Worm (Caenorhabditis elegans) whole organism, L2 larva: Measurements from ENCODE around the gene arrd-17.
A peak's percentile ranks its signal among the peaks of the same experiment; 100 is the strongest.

ENCODE experiments used
- C34F6.9 ChIP-seq: fragments of 150-350 bp; optimal IDR thresholded peaks from 2 replicates; lab custom pipeline; 2014; ENCODE audit warnings: missing biosample characterization, missing genetic modification characterization
- F13H6.1 ChIP-seq: sonication (generic microtip); optimal IDR thresholded peaks from 2 replicates; lab custom pipeline; 2016; ENCODE audit warnings: missing genetic modification characterization, missing compliant biosample characterization
- R02D3.7 ChIP-seq: fragments of 150-350 bp; optimal IDR thresholded peaks from 2 replicates; lab custom pipeline; 2014; ENCODE audit warnings: missing biosample characterization, missing genetic modification characterization
- alr-1 ChIP-seq: fragments of 150-350 bp; optimal IDR thresholded peaks from 2 replicates; lab custom pipeline; 2014; ENCODE audit warnings: missing biosample characterization, missing genetic modification characterization
- aly-2 ChIP-seq: fragments of 150-350 bp; optimal IDR thresholded peaks from 2 replicates; lab custom pipeline; 2014; ENCODE audit warnings: missing biosample characterization, missing genetic modification characterization
- ama-1 ChIP-seq: fragments of 150-350 bp; optimal IDR thresholded peaks from 2 replicates; lab custom pipeline; 2018; ENCODE audit warnings: inconsistent platforms
- ceh-16 ChIP-seq: fragments of 150-350 bp; optimal IDR thresholded peaks from 2 replicates; lab custom pipeline; 2014; ENCODE audit warnings: missing biosample characterization, missing genetic modification characterization
- ceh-82 ChIP-seq: fragments of 150-350 bp; optimal IDR thresholded peaks from 2 replicates; lab custom pipeline; 2014; ENCODE audit warnings: missing biosample characterization, missing genetic modification characterization
- crh-2 ChIP-seq: sonication (generic microtip); optimal IDR thresholded peaks from 2 replicates; lab custom pipeline; 2017; ENCODE audit warnings: missing biosample characterization, missing genetic modification characterization
- dmd-4 ChIP-seq: sonication (generic microtip); optimal IDR thresholded peaks from 2 replicates; lab custom pipeline; 2017; ENCODE audit warnings: missing biosample characterization, missing genetic modification characterization
- elt-1 ChIP-seq: fragments of 150-350 bp; optimal IDR thresholded peaks from 2 replicates; lab custom pipeline; 2014; ENCODE audit warnings: missing biosample characterization, missing genetic modification characterization
- elt-3 ChIP-seq: sonication (generic microtip); optimal IDR thresholded peaks from 2 replicates; lab custom pipeline; 2017; ENCODE audit warnings: missing biosample characterization, missing genetic modification characterization
- fos-1 ChIP-seq: fragments of 150-350 bp; optimal IDR thresholded peaks from 2 replicates; lab custom pipeline; 2014; ENCODE audit warnings: missing biosample characterization, missing genetic modification characterization
- gmeb-1 ChIP-seq: fragments of 150-350 bp; optimal IDR thresholded peaks from 2 replicates; lab custom pipeline; 2014; ENCODE audit warnings: missing biosample characterization, missing genetic modification characterization
- lin-11 ChIP-seq: fragments of 150-350 bp; sonication (generic microtip); optimal IDR thresholded peaks from 2 replicates; lab custom pipeline; 2014; ENCODE audit warnings: missing biosample characterization, missing genetic modification characterization, inconsistent platforms, mixed read lengths
- lin-13 ChIP-seq: fragments of 150-350 bp; optimal IDR thresholded peaks from 2 replicates; lab custom pipeline; 2014; ENCODE audit warnings: missing biosample characterization, missing genetic modification reagents, missing genetic modification characterization
- lsy-2 ChIP-seq, 2 experiments: fragments of 150-350 bp in 1 of 2; sonication (generic microtip) in 1 of 2; optimal IDR thresholded peaks; 2 replicates each; lab custom pipeline; 2014 to 2017; ENCODE audit warnings: missing biosample characterization in 2 of 2, missing genetic modification characterization in 2 of 2
- mab-5 ChIP-seq: fragments of 150-350 bp; optimal IDR thresholded peaks from 2 replicates; lab custom pipeline; 2014; ENCODE audit warnings: missing biosample characterization, missing genetic modification characterization
- mdl-1 ChIP-seq, 2 experiments: fragments of 150-350 bp in 1 of 2; sonication (generic microtip) in 1 of 2; optimal IDR thresholded peaks; 2 replicates each; lab custom pipeline; 2017; ENCODE audit warnings: missing biosample characterization in 2 of 2, missing genetic modification characterization in 2 of 2
- nhr-10 ChIP-seq: sonication (generic microtip); optimal IDR thresholded peaks from 2 replicates; lab custom pipeline; 2017; ENCODE audit warnings: missing biosample characterization, missing genetic modification characterization
- nhr-11 ChIP-seq: fragments of 150-350 bp; optimal IDR thresholded peaks from 2 replicates; lab custom pipeline; 2014; ENCODE audit warnings: missing biosample characterization, missing genetic modification characterization
- nhr-12 ChIP-seq: fragments of 150-350 bp; optimal IDR thresholded peaks from 2 replicates; lab custom pipeline; 2014; ENCODE audit warnings: missing biosample characterization, missing genetic modification characterization
- nhr-129 ChIP-seq: fragments of 150-350 bp; optimal IDR thresholded peaks from 2 replicates; lab custom pipeline; 2014; ENCODE audit warnings: missing biosample characterization, missing genetic modification characterization
- nhr-23 ChIP-seq: fragments of 150-350 bp; optimal IDR thresholded peaks from 2 replicates; lab custom pipeline; 2014; ENCODE audit warnings: missing biosample characterization, missing genetic modification reagents, missing genetic modification characterization
- nhr-25 ChIP-seq: fragments of 150-350 bp; sonication (generic microtip); optimal IDR thresholded peaks from 3 replicates; lab custom pipeline; 2014; ENCODE audit warnings: missing biosample characterization, missing genetic modification characterization
- nhr-6 ChIP-seq: fragments of 150-350 bp; optimal IDR thresholded peaks from 2 replicates; lab custom pipeline; 2014; ENCODE audit warnings: missing biosample characterization, missing genetic modification characterization
- peb-1 ChIP-seq: fragments of 150-350 bp; optimal IDR thresholded peaks from 2 replicates; lab custom pipeline; 2014; ENCODE audit warnings: missing biosample characterization, missing genetic modification characterization
- sem-4 ChIP-seq: fragments of 150-350 bp; optimal IDR thresholded peaks from 2 replicates; lab custom pipeline; 2014; ENCODE audit warnings: missing biosample characterization, missing genetic modification reagents, missing genetic modification characterization
- skn-1 ChIP-seq: sonication (generic microtip); optimal IDR thresholded peaks from 2 replicates; lab custom pipeline; 2017; ENCODE audit warnings: missing biosample characterization, missing genetic modification characterization
- sma-9 ChIP-seq, 2 experiments: fragments of 150-350 bp in 1 of 2; sonication (generic microtip) in 1 of 2; optimal IDR thresholded peaks; 2 replicates each; lab custom pipeline; 2014 to 2016; ENCODE audit warnings: missing genetic modification characterization in 2 of 2, mild to moderate bottlenecking in 1 of 2, missing biosample characterization in 1 of 2, missing compliant biosample characterization in 1 of 2, missing genetic modification reagents in 1 of 2, moderate library complexity in 1 of 2
- snpc-4 ChIP-seq: fragments of 150-350 bp; optimal IDR thresholded peaks from 2 replicates; lab custom pipeline; 2014; ENCODE audit warnings: missing biosample characterization, missing genetic modification characterization
- unc-55 ChIP-seq: fragments of 150-350 bp; sonication (generic microtip); optimal IDR thresholded peaks from 3 replicates; lab custom pipeline; 2014; ENCODE audit warnings: missing biosample characterization, missing genetic modification reagents, missing genetic modification characterization
- unc-62 ChIP-seq: fragments of 150-350 bp; optimal IDR thresholded peaks from 2 replicates; lab custom pipeline; 2014; ENCODE audit warnings: missing biosample characterization, missing genetic modification reagents, missing genetic modification characterization
- ztf-1 ChIP-seq: fragments of 200-800 bp; sonication (Bioruptor generic); conservative IDR thresholded peaks from 2 replicates; pipeline ENCODE4 v1.3.6; 2022; ENCODE audit warnings: missing genetic modification characterization, missing compliant biosample characterization
- ztf-4 ChIP-seq: fragments of 150-350 bp; optimal IDR thresholded peaks from 2 replicates; lab custom pipeline; 2014; ENCODE audit warnings: missing biosample characterization, missing genetic modification characterization

The arrd-17 gene

ce11 chrIII:13635235-13635634 is 4.6 kb upstream of the arrd-17 start:
- TF ChIP-seq lin-11 (no peak), nhr-23 (tag; lab: Kevin White, UChicago) (no peak), ceh-16 (tag; lab: Kevin White, UChicago) (no peak), nhr-25 (tag; lab: Kevin White, UChicago) (no peak), nhr-11 (tag; lab: Kevin White, UChicago) (no peak), unc-62 (GFP tag; lab: Kevin White, UChicago) (no peak), ama-1 (no peak), nhr-129 (peak; percentile 21), mab-5 (tag; lab: Kevin White, UChicago) (peak; percentile 35), elt-3 (tag; lab: Kevin White, UChicago) (no peak), sma-9 (GFP tag; optimal IDR thresholded peaks at IDR 0.05; lab: Kevin White, UChicago) (peak; percentile 4), sma-9 (tag; optimal IDR thresholded peaks at IDR 0.05; lab: Kevin White, UChicago) (no peak), lsy-2 (tag; optimal IDR thresholded peaks at IDR 0.05; lab: Kevin White, UChicago) (peak in 1 of 2 experiments; percentile 17), crh-2 (tag; lab: Kevin White, UChicago) (peak; percentile 17)

- no peak for TF ChIP-seq peb-1
- TF ChIP-seq unc-55 (GFP tag; lab: Kevin White, UChicago) = peak; percentile 12
- no peak for TF ChIP-seq ztf-4 (tag; lab: Kevin White, UChicago)
- no peak for TF ChIP-seq gmeb-1 (tag; lab: Kevin White, UChicago)
- TF ChIP-seq skn-1 (tag; lab: Kevin White, UChicago) = no peak
- TF ChIP-seq C34F6.9 (tag; lab: Kevin White, UChicago) = no peak
- TF ChIP-seq nhr-10 = no peak
- TF ChIP-seq sem-4 (tag; lab: Kevin White, UChicago) = no peak
These were observed 3.2 kb upstream of the arrd-17 start for ce11 chrIII:13633826-13634225.

- TF ChIP-seq crh-2 (tag; lab: Kevin White, UChicago) (peak; percentile 67), gmeb-1 (tag; lab: Kevin White, UChicago) (peak; percentile 39), fos-1 (tag; lab: Kevin White, UChicago) (peak; percentile 62), sma-9 (GFP tag; optimal IDR thresholded peaks at IDR 0.05; lab: Kevin White, UChicago) (peak; percentile 34), sma-9 (tag; optimal IDR thresholded peaks at IDR 0.05; lab: Kevin White, UChicago) (no peak), lin-11 (no peak), R02D3.7 (tag; lab: Kevin White, UChicago) (no peak), unc-55 (GFP tag; lab: Kevin White, UChicago) (no peak), F13H6.1 (peak; percentile 22)
These were observed 3.9 kb downstream of the arrd-17 start, which contains the start of gene T12D8.5 for ce11 chrIII:13626692-13627091. Gene T12D8.5, minus strand, starts transcription at chrIII:13626786.

ce11 chrIII:13625650-13626430 is 4.8 kb downstream of the arrd-17 start:
- no peak for TF ChIP-seq ceh-82 (tag; lab: Kevin White, UChicago)
- no peak for TF ChIP-seq crh-2 (tag; lab: Kevin White, UChicago)
- no peak for TF ChIP-seq lin-11
- peak; percentile 26 for TF ChIP-seq lin-13 (GFP tag; lab: Kevin White, UChicago)

- TF ChIP-seq nhr-6 (tag; lab: Kevin White, UChicago) (no peak), fos-1 (tag; lab: Kevin White, UChicago) (no peak), peb-1 (no peak), ztf-1 (GFP tag; lab: Robert Waterston, UW) (no peak), ztf-4 (tag; lab: Kevin White, UChicago) (no peak), sma-9 (GFP tag; optimal IDR thresholded peaks at IDR 0.05; lab: Kevin White, UChicago) (no peak), sma-9 (tag; optimal IDR thresholded peaks at IDR 0.05; lab: Kevin White, UChicago) (no peak), dmd-4 (no peak), elt-1 (tag; lab: Kevin White, UChicago) (no peak), sem-4 (tag; lab: Kevin White, UChicago) (no peak), nhr-12 (tag; lab: Kevin White, UChicago) (no peak), nhr-11 (tag; lab: Kevin White, UChicago) (no peak), aly-2 (no peak), ceh-16 (tag; lab: Kevin White, UChicago) (no peak), snpc-4 (tag; lab: Kevin White, UChicago) (no peak), nhr-10 (no peak), F13H6.1 (no peak), alr-1 (tag; lab: Kevin White, UChicago) (no peak), lsy-2 (tag; optimal IDR thresholded peaks at IDR 0.05; lab: Kevin White, UChicago) (no peak), mdl-1 (tag; optimal IDR thresholded peaks at IDR 0.05; lab: Kevin White, UChicago) (no peak)
These were observed 6.4 kb downstream of the arrd-17 start, which contains the start of gene taf-9 for ce11 chrIII:13624226-13624625. Gene taf-9, plus strand, starts transcription at chrIII:13624276.
